Worm (Caenorhabditis elegans): ENCODE data around the gene dct-1.

Gene dct-1

ce11 chrX:7989155-7989554 lies 35.0 kb downstream of the dct-1 start:
- TF ChIP-seq med-1 (GFP tag; optimal IDR thresholded peaks at IDR 0.05; ENCODE audit: insufficient read depth) (no peak), cog-1 (tag; optimal IDR thresholded peaks at IDR 0.05) (no peak), klf-2 (GFP tag; conservative IDR thresholded peaks at IDR 0.05) (no peak), T22C8.4 (GFP tag; IDR thresholded peaks at IDR 0.05) (no peak)

DNA sequence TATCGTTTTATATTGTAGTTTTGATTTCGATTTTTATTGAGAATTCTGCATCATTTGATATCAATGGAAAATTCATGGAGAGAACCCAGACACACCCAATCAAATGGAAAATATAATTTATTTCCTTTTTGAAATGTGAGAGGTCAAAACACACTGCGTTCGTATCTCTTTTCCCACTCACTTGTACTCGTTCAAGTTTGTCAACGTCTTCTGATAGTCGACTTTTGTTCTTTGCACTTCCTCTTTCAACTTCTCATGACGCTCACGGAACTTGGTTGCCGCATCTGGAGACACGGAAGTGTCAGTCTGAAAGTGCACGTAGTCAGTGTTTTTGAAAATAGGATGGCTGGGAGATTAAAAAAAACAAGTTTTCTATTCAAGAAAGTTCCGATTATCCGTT lies 36.1 kb downstream of the dct-1 start:
- TF ChIP-seq ztf-23 (GFP tag; IDR thresholded peaks at IDR 0.05) (no peak), flt-1 (GFP tag; IDR thresholded peaks at IDR 0.05) (no peak), med-1 (GFP tag; optimal IDR thresholded peaks at IDR 0.05; ENCODE audit: insufficient read depth) (no peak), T22C8.4 (GFP tag; IDR thresholded peaks at IDR 0.05) (no peak), tab-1 (GFP tag; IDR thresholded peaks at IDR 0.05) (no peak), cog-1 (tag; optimal IDR thresholded peaks at IDR 0.05) (no peak), klf-2 (GFP tag; conservative IDR thresholded peaks at IDR 0.05) (no peak), ref-1 (GFP tag; conservative IDR thresholded peaks at IDR 0.05) (no peak), ztf-29 (GFP tag; IDR thresholded peaks at IDR 0.05) (no peak)

DNA sequence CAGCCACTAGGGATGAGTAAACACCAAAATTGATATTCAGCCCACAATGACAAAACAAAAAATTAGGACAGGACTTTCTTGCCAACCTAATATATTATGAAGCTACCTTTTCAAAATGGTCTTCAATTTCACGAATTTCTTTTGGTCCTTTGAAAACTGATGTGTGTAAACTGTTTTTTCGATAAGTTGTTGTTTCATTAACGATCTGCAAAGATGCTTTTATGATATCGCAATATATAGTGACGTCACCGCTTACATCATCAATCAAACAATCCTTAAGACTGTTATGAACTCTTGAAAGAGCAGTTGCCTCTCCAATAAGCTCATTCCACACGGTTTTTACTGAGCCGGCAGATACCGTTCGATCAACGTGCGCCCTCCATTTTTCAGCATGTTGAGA lies 37.9 kb downstream of the dct-1 start:
- no peak for TF ChIP-seq flt-1 (GFP tag; IDR thresholded peaks at IDR 0.05)
- no peak for TF ChIP-seq ztf-29 (GFP tag; IDR thresholded peaks at IDR 0.05)
- no peak for TF ChIP-seq med-1 (GFP tag; optimal IDR thresholded peaks at IDR 0.05; ENCODE audit: insufficient read depth)
- TF ChIP-seq ztf-23 (GFP tag; IDR thresholded peaks at IDR 0.05) = no peak
- TF ChIP-seq tab-1 (GFP tag; IDR thresholded peaks at IDR 0.05) = no peak
- TF ChIP-seq klf-2 (GFP tag; conservative IDR thresholded peaks at IDR 0.05) = no peak
- no peak for TF ChIP-seq T22C8.4 (GFP tag; IDR thresholded peaks at IDR 0.05)
- no peak for TF ChIP-seq cog-1 (tag; optimal IDR thresholded peaks at IDR 0.05)
- TF ChIP-seq ref-1 (GFP tag; conservative IDR thresholded peaks at IDR 0.05) = no peak

DNA sequence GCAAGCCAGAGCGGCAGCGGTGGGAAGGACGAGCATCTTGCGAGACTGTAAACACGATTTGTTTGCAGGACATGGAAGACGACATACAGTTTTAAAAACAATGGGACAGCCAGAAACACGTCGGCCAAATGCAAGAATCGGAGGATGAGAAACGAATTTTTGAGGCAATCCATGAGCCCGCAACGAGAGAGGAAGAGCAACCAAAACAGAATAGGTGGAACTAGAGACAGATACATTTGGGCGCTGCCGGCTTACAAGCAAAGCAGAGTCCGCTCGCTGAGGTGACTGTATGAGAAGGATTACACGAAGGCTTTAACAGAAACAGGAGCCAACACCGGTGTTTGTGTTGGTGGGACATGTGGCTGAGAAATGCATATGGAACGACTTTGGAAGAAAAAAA lies 40.3 kb downstream of the dct-1 start:
- TF ChIP-seq ztf-23 (GFP tag; IDR thresholded peaks at IDR 0.05) (0 out of 2 replicates have a peak, but pooled peaks have one; percentile 19), klf-2 (GFP tag; conservative IDR thresholded peaks at IDR 0.05) (no peak)

- TF ChIP-seq tab-1 (GFP tag; IDR thresholded peaks at IDR 0.05) (no peak), med-1 (GFP tag; optimal IDR thresholded peaks at IDR 0.05; ENCODE audit: insufficient read depth) (no peak), ztf-23 (GFP tag; IDR thresholded peaks at IDR 0.05) (no peak), flt-1 (GFP tag; IDR thresholded peaks at IDR 0.05) (no peak), klf-2 (GFP tag; conservative IDR thresholded peaks at IDR 0.05) (no peak)
These were observed 43.8 kb downstream of the dct-1 start, which contains the start of gene sdpn-1 for ce11 chrX:7997968-7998367. TSS of gene sdpn-1 (minus strand) at chrX:7998229.

- TF ChIP-seq klf-2 (GFP tag; conservative IDR thresholded peaks at IDR 0.05) (no peak), cog-1 (tag; optimal IDR thresholded peaks at IDR 0.05) (no peak)
These were observed 44.8 kb downstream of the dct-1 start for ce11 chrX:7998942-7999341.

ce11 chrX:8003663-8004062 lies 49.5 kb downstream of the dct-1 start, which contains the start of the genes F45E1.1 and F45E1.2:
TSS of gene F45E1.1 (plus strand) at chrX:8003682.
TSS of gene F45E1.2 (plus strand) at chrX:8003733.
- TF ChIP-seq flt-1 (GFP tag; IDR thresholded peaks at IDR 0.05) (no peak), ref-1 (GFP tag; conservative IDR thresholded peaks at IDR 0.05) (no peak), cog-1 (tag; optimal IDR thresholded peaks at IDR 0.05) (no peak), ztf-29 (GFP tag; IDR thresholded peaks at IDR 0.05) (no peak), tab-1 (GFP tag; IDR thresholded peaks at IDR 0.05) (no peak), klf-2 (GFP tag; conservative IDR thresholded peaks at IDR 0.05) (no peak), ztf-23 (GFP tag; IDR thresholded peaks at IDR 0.05) (no peak), T22C8.4 (GFP tag; IDR thresholded peaks at IDR 0.05) (no peak), med-1 (GFP tag; optimal IDR thresholded peaks at IDR 0.05; ENCODE audit: insufficient read depth) (no peak)

- TF ChIP-seq ztf-23 (GFP tag; IDR thresholded peaks at IDR 0.05) (no peak), klf-2 (GFP tag; conservative IDR thresholded peaks at IDR 0.05) (no peak), tab-1 (GFP tag; IDR thresholded peaks at IDR 0.05) (no peak), flt-1 (GFP tag; IDR thresholded peaks at IDR 0.05) (no peak), cog-1 (tag; optimal IDR thresholded peaks at IDR 0.05) (no peak), med-1 (GFP tag; optimal IDR thresholded peaks at IDR 0.05; ENCODE audit: insufficient read depth) (no peak), ref-1 (GFP tag; conservative IDR thresholded peaks at IDR 0.05) (no peak), ztf-29 (GFP tag; IDR thresholded peaks at IDR 0.05) (no peak), T22C8.4 (GFP tag; IDR thresholded peaks at IDR 0.05) (no peak)
These were observed 50.7 kb downstream of the dct-1 start for ce11 chrX:8004845-8005244.
